Worm (Caenorhabditis elegans): Measurements from ENCODE around the gene D1046.4.

The D1046.4 gene

DNA sequence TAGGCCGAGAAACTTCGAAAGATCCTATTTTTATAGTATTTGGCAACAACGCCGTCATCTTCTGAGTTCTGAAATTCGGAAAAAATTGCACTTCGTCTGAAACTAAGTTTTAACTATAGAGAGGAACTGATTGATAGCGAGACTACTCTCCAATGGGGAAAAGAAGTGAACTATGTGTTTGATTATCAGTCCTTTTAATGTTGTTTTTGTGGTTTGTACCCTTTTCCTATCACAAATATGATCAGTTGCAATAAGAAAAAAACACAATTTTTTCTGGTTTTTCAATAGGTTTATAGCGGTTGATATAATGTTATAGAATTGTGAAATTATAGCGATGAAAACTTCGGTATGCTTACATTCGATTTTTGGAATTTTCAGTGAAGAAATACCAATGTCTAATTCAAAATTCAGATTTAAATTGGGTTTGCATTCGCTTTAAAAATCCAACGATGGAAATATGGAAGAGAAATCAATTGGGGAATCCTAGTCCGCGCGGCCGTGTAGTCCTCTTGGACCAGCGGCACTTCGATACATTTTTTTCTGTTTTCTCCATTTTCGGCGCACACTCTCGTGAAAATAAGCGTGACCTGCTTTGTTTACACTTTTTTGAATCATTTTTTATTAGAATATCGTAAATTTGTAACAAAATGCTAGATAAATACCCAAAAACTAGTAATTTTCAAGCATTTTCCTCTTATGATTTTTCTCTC is 39.7 kb downstream of the D1046.4 start, which contains the start of gene C53B4.3 (continued):
- no peak for TF ChIP-seq mel-28 (tag; optimal IDR thresholded peaks at IDR 0.05; ENCODE audit: borderline replicate concordance)
- TF ChIP-seq dox-1 (GFP tag; IDR thresholded peaks at IDR 0.05): peak; percentile 55; the same call in 1 of the 2 replicates
- no peak for TF ChIP-seq ztf-3 (GFP tag; optimal IDR thresholded peaks at IDR 0.05)
- no peak for TF ChIP-seq ceh-58 (GFP tag; IDR thresholded peaks at IDR 0.05)
- peak; percentile 30 for TF ChIP-seq F23B12.7 (tag; optimal IDR thresholded peaks at IDR 0.05; ENCODE audit: insufficient read depth)
- TF ChIP-seq sptf-2 (GFP tag; optimal IDR thresholded peaks at IDR 0.05): no peak
- no peak for TF ChIP-seq hmg-20 (GFP tag; IDR thresholded peaks at IDR 0.05)
- no peak for TF ChIP-seq ztf-18 (tag; optimal IDR thresholded peaks at IDR 0.05)
- TF ChIP-seq Y53F4B.3 (GFP tag; IDR thresholded peaks at IDR 0.05): no peak
- TF ChIP-seq madf-6 (GFP tag; IDR thresholded peaks at IDR 0.05): peak; percentile 67; the same call in 1 of the 2 replicates
- no peak for TF ChIP-seq chd-7 (tag; optimal IDR thresholded peaks at IDR 0.05)
- TF ChIP-seq lin-40 (tag; optimal IDR thresholded peaks at IDR 0.05): peak; percentile 72
- no peak for TF ChIP-seq somi-1 (GFP tag; optimal IDR thresholded peaks at IDR 0.05)
- TF ChIP-seq nfyb-1 (GFP tag; IDR thresholded peaks at IDR 0.05): no peak
- no peak for TF ChIP-seq ztf-6 (GFP tag; IDR thresholded peaks at IDR 0.05)
- TF ChIP-seq pha-4 (tag; optimal IDR thresholded peaks at IDR 0.05): no peak
- TF ChIP-seq nfya-2 (GFP tag; IDR thresholded peaks at IDR 0.05): no peak
- TF ChIP-seq him-1 (tag; optimal IDR thresholded peaks at IDR 0.05): peak; percentile 37
- no peak for TF ChIP-seq mes-4 (tag; optimal IDR thresholded peaks at IDR 0.05)
- no peak for TF ChIP-seq ama-1 (optimal IDR thresholded peaks at IDR 0.05)
- TF ChIP-seq ama-1 (GFP tag; optimal IDR thresholded peaks at IDR 0.05): no peak
- 0 out of 2 replicates have a peak, but pooled peaks have one; percentile 37 for TF ChIP-seq ztf-28 (GFP tag; IDR thresholded peaks at IDR 0.05)
- TF ChIP-seq let-526 (GFP tag; IDR thresholded peaks at IDR 0.05): no peak
- TF ChIP-seq ceh-91 (GFP tag; IDR thresholded peaks at IDR 0.05): peak; percentile 24; the same call in 1 of the 2 replicates
- peak; percentile 49 for TF ChIP-seq unc-130 (GFP tag; optimal IDR thresholded peaks at IDR 0.05)
- TF ChIP-seq aptf-2 (GFP tag; conservative IDR thresholded peaks at IDR 0.05): 0 out of 2 replicates have a peak, but pooled peaks have one; percentile 39
- TF ChIP-seq pbrm-1 (GFP tag; IDR thresholded peaks at IDR 0.05): no peak
- TF ChIP-seq attf-3 (GFP tag; conservative IDR thresholded peaks at IDR 0.05): no peak
- no peak for TF ChIP-seq ceh-79 (tag; optimal IDR thresholded peaks at IDR 0.05)
- no peak for TF ChIP-seq cebp-1 (GFP tag; IDR thresholded peaks at IDR 0.05)
- peak; percentile 47 for TF ChIP-seq cebp-1 (tag; optimal IDR thresholded peaks at IDR 0.05)
- TF ChIP-seq let-607 (tag; optimal IDR thresholded peaks at IDR 0.05): peak in 1 of 2 experiments; percentile 55
- TF ChIP-seq rcor-1 (GFP tag; IDR thresholded peaks at IDR 0.05): 0 out of 2 replicates have a peak, but pooled peaks have one; percentile 13
- peak; percentile 43 for TF ChIP-seq lin-54 (GFP tag; optimal IDR thresholded peaks at IDR 0.05)
- TF ChIP-seq tbp1 (GFP tag; optimal IDR thresholded peaks at IDR 0.05): peak; percentile 30
- peak; percentile 16 for TF ChIP-seq ztf-26 (tag; optimal IDR thresholded peaks at IDR 0.05)
- TF ChIP-seq Y53G8AR.9 (GFP tag; conservative IDR thresholded peaks at IDR 0.05): 0 out of 2 replicates have a peak, but pooled peaks have one; percentile 44
- no peak for TF ChIP-seq ekl-4 (GFP tag; IDR thresholded peaks at IDR 0.05)
- TF ChIP-seq gei-17 (GFP tag; optimal IDR thresholded peaks at IDR 0.05): no peak
- peak; percentile 47 for TF ChIP-seq atf-7 (tag; optimal IDR thresholded peaks at IDR 0.05)
- no peak for TF ChIP-seq sea-2 (GFP tag; IDR thresholded peaks at IDR 0.05)
- TF ChIP-seq F52B5.7 (tag; optimal IDR thresholded peaks at IDR 0.05): no peak
- no peak for TF ChIP-seq dpff-1 (tag; optimal IDR thresholded peaks at IDR 0.05)
- TF ChIP-seq F55B11.4 (tag; optimal IDR thresholded peaks at IDR 0.05; ENCODE audit: borderline replicate concordance, insufficient read depth): no peak
- TF ChIP-seq F39B2.1 (GFP tag; IDR thresholded peaks at IDR 0.05): no peak
- peak; percentile 37 for TF ChIP-seq hrde-1 (tag; optimal IDR thresholded peaks at IDR 0.05; ENCODE audit: borderline replicate concordance)
- no peak for TF ChIP-seq B0019.2 (GFP tag; conservative IDR thresholded peaks at IDR 0.05)
